Worm (Caenorhabditis elegans): Measurements from ENCODE around the gene F48C5.2.
A peak's percentile ranks its signal among the peaks of the same experiment; 100 is the strongest.

F48C5.2 gene

ce11 chrX:11472953-11473671 is 19.0 kb upstream of the F48C5.2 start (continued):
- peak; percentile 70; the same call in 1 of the 2 replicates for TF ChIP-seq ceh-20 (GFP tag; IDR thresholded peaks at IDR 0.05)
- TF ChIP-seq nhr-25 (tag; optimal IDR thresholded peaks at IDR 0.05; ENCODE audit: borderline replicate concordance, insufficient read depth): no peak
- peak; percentile 15; the same call in 1 of the 2 replicates for TF ChIP-seq pha-4 (GFP tag; IDR thresholded peaks at IDR 0.05)
- TF ChIP-seq pha-4 (tag; optimal IDR thresholded peaks at IDR 0.05): no peak
- no peak for TF ChIP-seq ama-1 (optimal IDR thresholded peaks at IDR 0.05)
- TF ChIP-seq egl-27 (tag; optimal IDR thresholded peaks at IDR 0.05): no peak
- TF ChIP-seq dmd-6 (GFP tag; IDR thresholded peaks at IDR 0.05): peak; percentile 19; the same call in 1 of the 2 replicates
- TF ChIP-seq spr-1 (tag; optimal IDR thresholded peaks at IDR 0.05): peak; percentile 55
- TF ChIP-seq zip-11 (GFP tag; IDR thresholded peaks at IDR 0.05): no peak
- TF ChIP-seq zfp-2 (tag; optimal IDR thresholded peaks at IDR 0.05): no peak
- no peak for TF ChIP-seq arid-1 (GFP tag; conservative IDR thresholded peaks at IDR 0.05)
- 0 out of 2 replicates have a peak, but pooled peaks have one; percentile 38 for TF ChIP-seq T26A8.4 (GFP tag; IDR thresholded peaks at IDR 0.05)
- peak; percentile 88 for TF ChIP-seq aha-1 (tag)
- peak; percentile 69 for TF ChIP-seq egl-43 (GFP tag; IDR thresholded peaks at IDR 0.05)
- TF ChIP-seq dpl-1 (GFP tag; optimal IDR thresholded peaks at IDR 0.05): no peak
- no peak for TF ChIP-seq php-3 (GFP tag; IDR thresholded peaks at IDR 0.05)
- peak; percentile 66 for TF ChIP-seq hmg-1.1 (GFP tag; IDR thresholded peaks at IDR 0.05)
- no peak for TF ChIP-seq lin-13 (GFP tag; optimal IDR thresholded peaks at IDR 0.05)
- TF ChIP-seq nhr-11 (tag; optimal IDR thresholded peaks at IDR 0.05): peak; percentile 25
- TF ChIP-seq hlh-11 (tag; optimal IDR thresholded peaks at IDR 0.05): peak; percentile 69
- no peak for TF ChIP-seq dmd-8 (GFP tag; IDR thresholded peaks at IDR 0.05)
- TF ChIP-seq lin-38 (GFP tag; IDR thresholded peaks at IDR 0.05): 0 out of 2 replicates have a peak, but pooled peaks have one; percentile 6
- TF ChIP-seq ctbp-1 (GFP tag; IDR thresholded peaks at IDR 0.05): peak; percentile 86
- no peak for TF ChIP-seq mdl-1 (tag; optimal IDR thresholded peaks at IDR 0.05)
- TF ChIP-seq vab-7 (GFP tag; IDR thresholded peaks at IDR 0.05): peak; percentile 30; the same call in 1 of the 2 replicates
- TF ChIP-seq nhr-28 (tag; optimal IDR thresholded peaks at IDR 0.05): no peak
- TF ChIP-seq mep-1 (tag; optimal IDR thresholded peaks at IDR 0.05): peak; percentile 62
- TF ChIP-seq nhr-42 (GFP tag; IDR thresholded peaks at IDR 0.05): no peak
- no peak for TF ChIP-seq mxl-2 (GFP tag; conservative IDR thresholded peaks at IDR 0.05)
- no peak for TF ChIP-seq F26F4.8 (GFP tag; conservative IDR thresholded peaks at IDR 0.05)
- TF ChIP-seq dmd-9 (GFP tag; IDR thresholded peaks at IDR 0.05): no peak

- TF ChIP-seq aha-1 (tag): peak; percentile 60
- TF ChIP-seq gei-8 (GFP tag; optimal IDR thresholded peaks at IDR 0.05): no peak
Observed at ce11 chrX:11472407-11472806, 18.3 kb upstream of the F48C5.2 start.

ce11 chrX:11471893-11472292 is 17.8 kb upstream of the F48C5.2 start:
- TF ChIP-seq rbr-2 (tag; optimal IDR thresholded peaks at IDR 0.05) (peak; percentile 65), aha-1 (tag) (peak; percentile 96), nhr-6 (tag; optimal IDR thresholded peaks at IDR 0.05) (no peak), php-3 (GFP tag; IDR thresholded peaks at IDR 0.05) (no peak), madf-5 (GFP tag; IDR thresholded peaks at IDR 0.05) (0 out of 4 replicates have a peak, but pooled peaks of 1 of the 2 experiments have one; percentile 54), mdl-1 (tag; optimal IDR thresholded peaks at IDR 0.05) (peak in 1 of 2 experiments; percentile 90), dve-1 (tag; optimal IDR thresholded peaks at IDR 0.05; ENCODE audit: insufficient read depth) (peak; percentile 67), unc-62 (GFP tag; optimal IDR thresholded peaks at IDR 0.05 in 1 of 2) (peak in 1 of 2 experiments; percentile 98), unc-62 (tag; optimal IDR thresholded peaks at IDR 0.05) (no peak), spr-3 (GFP tag; optimal IDR thresholded peaks at IDR 0.05) (no peak), dmd-6 (GFP tag; IDR thresholded peaks at IDR 0.05) (peak; percentile 76), nhr-41 (GFP tag; IDR thresholded peaks at IDR 0.05) (no peak), ces-1 (GFP tag; optimal IDR thresholded peaks at IDR 0.05) (no peak), ctbp-1 (GFP tag; IDR thresholded peaks at IDR 0.05) (peak; percentile 86), lin-39 (tag; optimal IDR thresholded peaks at IDR 0.05) (no peak), mes-2 (tag; optimal IDR thresholded peaks at IDR 0.05; ENCODE audit: poor library complexity, severe bottlenecking) (peak; percentile 35), hlh-11 (tag; optimal IDR thresholded peaks at IDR 0.05) (peak; percentile 89), nhr-28 (tag; optimal IDR thresholded peaks at IDR 0.05) (peak; percentile 82), ZK337.2 (GFP tag; IDR thresholded peaks at IDR 0.05) (no peak), zfp-2 (tag; optimal IDR thresholded peaks at IDR 0.05) (no peak), vab-7 (GFP tag; IDR thresholded peaks at IDR 0.05) (no peak; the same call in 1 of the 2 replicates), zag-1 (tag; optimal IDR thresholded peaks at IDR 0.05) (no peak), daf-12 (tag; optimal IDR thresholded peaks at IDR 0.05) (no peak), madf-9 (GFP tag; conservative IDR thresholded peaks at IDR 0.05) (peak; percentile 76; the same call in 1 of the 2 replicates)

All from whole organism, L4 larva.